Worm (Caenorhabditis elegans) whole organism, L2 larva: ENCODE measurements around the gene K08E5.1.

Experiments
- C34F6.9 ChIP-seq: fragments of 150-350 bp; optimal IDR thresholded peaks from 2 replicates; lab custom pipeline; 2014; ENCODE audit warnings: missing biosample characterization, missing genetic modification characterization
- F13H6.1 ChIP-seq: sonication (generic microtip); optimal IDR thresholded peaks from 2 replicates; lab custom pipeline; 2016; ENCODE audit warnings: missing genetic modification characterization, missing compliant biosample characterization
- Y55F3AM.14 ChIP-seq: fragments of 200-800 bp; sonication (Bioruptor generic); optimal IDR thresholded peaks from 2 replicates; lab custom pipeline; 2018; ENCODE audit warnings: mild to moderate bottlenecking, missing genetic modification characterization, missing compliant biosample characterization
- ZK546.5 ChIP-seq: sonication (generic microtip); optimal IDR thresholded peaks from 2 replicates; lab custom pipeline; 2017; ENCODE audit warnings: missing biosample characterization, missing genetic modification characterization
- alr-1 ChIP-seq: fragments of 150-350 bp; optimal IDR thresholded peaks from 2 replicates; lab custom pipeline; 2014; ENCODE audit warnings: missing biosample characterization, missing genetic modification characterization
- blmp-1 ChIP-seq: sonication (generic microtip); optimal IDR thresholded peaks from 2 replicates; lab custom pipeline; 2017; ENCODE audit warnings: missing genetic modification characterization, mild to moderate bottlenecking, missing compliant biosample characterization, antibody characterized with exemption, moderate library complexity; ENCODE audit not compliant: insufficient read depth
- ceh-82 ChIP-seq: fragments of 150-350 bp; optimal IDR thresholded peaks from 2 replicates; lab custom pipeline; 2014; ENCODE audit warnings: missing biosample characterization, missing genetic modification characterization
- crh-2 ChIP-seq: sonication (generic microtip); optimal IDR thresholded peaks from 2 replicates; lab custom pipeline; 2017; ENCODE audit warnings: missing biosample characterization, missing genetic modification characterization
- dmd-4 ChIP-seq: sonication (generic microtip); optimal IDR thresholded peaks from 2 replicates; lab custom pipeline; 2017; ENCODE audit warnings: missing biosample characterization, missing genetic modification characterization
- egl-27 ChIP-seq: sonication (generic microtip); optimal IDR thresholded peaks from 3 replicates; lab custom pipeline; 2017; ENCODE audit warnings: missing biosample characterization, missing genetic modification reagents, missing genetic modification characterization
- elt-3 ChIP-seq: sonication (generic microtip); optimal IDR thresholded peaks from 2 replicates; lab custom pipeline; 2017; ENCODE audit warnings: missing biosample characterization, missing genetic modification characterization
- fos-1 ChIP-seq: fragments of 150-350 bp; optimal IDR thresholded peaks from 2 replicates; lab custom pipeline; 2014; ENCODE audit warnings: missing biosample characterization, missing genetic modification characterization
- gmeb-1 ChIP-seq: fragments of 150-350 bp; optimal IDR thresholded peaks from 2 replicates; lab custom pipeline; 2014; ENCODE audit warnings: missing biosample characterization, missing genetic modification characterization
- lin-13 ChIP-seq: fragments of 150-350 bp; optimal IDR thresholded peaks from 2 replicates; lab custom pipeline; 2014; ENCODE audit warnings: missing biosample characterization, missing genetic modification reagents, missing genetic modification characterization
- lsy-2 ChIP-seq, 2 experiments: fragments of 150-350 bp in 1 of 2; sonication (generic microtip) in 1 of 2; optimal IDR thresholded peaks; 2 replicates each; lab custom pipeline; 2014 to 2017; ENCODE audit warnings: missing biosample characterization in 2 of 2, missing genetic modification characterization in 2 of 2
- mab-5 ChIP-seq: fragments of 150-350 bp; optimal IDR thresholded peaks from 2 replicates; lab custom pipeline; 2014; ENCODE audit warnings: missing biosample characterization, missing genetic modification characterization
- mbf-1 ChIP-seq: sonication (generic microtip); optimal IDR thresholded peaks from 2 replicates; lab custom pipeline; 2017; ENCODE audit warnings: missing biosample characterization, missing genetic modification characterization
- mdl-1 ChIP-seq, 2 experiments: fragments of 150-350 bp in 1 of 2; sonication (generic microtip) in 1 of 2; optimal IDR thresholded peaks; 2 replicates each; lab custom pipeline; 2017; ENCODE audit warnings: missing biosample characterization in 2 of 2, missing genetic modification characterization in 2 of 2
- nhr-129 ChIP-seq: fragments of 150-350 bp; optimal IDR thresholded peaks from 2 replicates; lab custom pipeline; 2014; ENCODE audit warnings: missing biosample characterization, missing genetic modification characterization
- nhr-21 ChIP-seq: fragments of 150-350 bp; optimal IDR thresholded peaks from 2 replicates; lab custom pipeline; 2014; ENCODE audit warnings: missing biosample characterization, missing genetic modification characterization
- nhr-23 ChIP-seq: fragments of 150-350 bp; optimal IDR thresholded peaks from 2 replicates; lab custom pipeline; 2014; ENCODE audit warnings: missing biosample characterization, missing genetic modification reagents, missing genetic modification characterization
- nhr-25 ChIP-seq: fragments of 150-350 bp; sonication (generic microtip); optimal IDR thresholded peaks from 3 replicates; lab custom pipeline; 2014; ENCODE audit warnings: missing biosample characterization, missing genetic modification characterization
- nhr-6 ChIP-seq: fragments of 150-350 bp; optimal IDR thresholded peaks from 2 replicates; lab custom pipeline; 2014; ENCODE audit warnings: missing biosample characterization, missing genetic modification characterization
- sma-3 ChIP-seq: sonication (generic microtip); optimal IDR thresholded peaks from 2 replicates; lab custom pipeline; 2016; ENCODE audit warnings: missing genetic modification reagents, missing genetic modification characterization, missing compliant biosample characterization
- sma-9 ChIP-seq, 2 experiments: fragments of 150-350 bp in 1 of 2; sonication (generic microtip) in 1 of 2; optimal IDR thresholded peaks; 2 replicates each; lab custom pipeline; 2014 to 2016; ENCODE audit warnings: missing genetic modification characterization in 2 of 2, mild to moderate bottlenecking in 1 of 2, missing biosample characterization in 1 of 2, missing compliant biosample characterization in 1 of 2, missing genetic modification reagents in 1 of 2, moderate library complexity in 1 of 2
- snpc-4 ChIP-seq: fragments of 150-350 bp; optimal IDR thresholded peaks from 2 replicates; lab custom pipeline; 2014; ENCODE audit warnings: missing biosample characterization, missing genetic modification characterization
- unc-39 ChIP-seq: fragments of 150-350 bp; optimal IDR thresholded peaks from 2 replicates; lab custom pipeline; 2014; ENCODE audit warnings: missing biosample characterization, missing genetic modification characterization
- unc-55 ChIP-seq: fragments of 150-350 bp; sonication (generic microtip); optimal IDR thresholded peaks from 3 replicates; lab custom pipeline; 2014; ENCODE audit warnings: missing biosample characterization, missing genetic modification reagents, missing genetic modification characterization
- zag-1 ChIP-seq: fragments of 150-350 bp; optimal IDR thresholded peaks from 2 replicates; lab custom pipeline; 2014; ENCODE audit warnings: missing biosample characterization, missing genetic modification characterization
- ztf-1 ChIP-seq: fragments of 200-800 bp; sonication (Bioruptor generic); conservative IDR thresholded peaks from 2 replicates; pipeline ENCODE4 v1.3.6; 2022; ENCODE audit warnings: missing genetic modification characterization, missing compliant biosample characterization
- ztf-11 ChIP-seq: sonication (generic microtip); optimal IDR thresholded peaks from 2 replicates; lab custom pipeline; 2017; ENCODE audit warnings: missing biosample characterization, missing genetic modification characterization

Gene K08E5.1

DNA sequence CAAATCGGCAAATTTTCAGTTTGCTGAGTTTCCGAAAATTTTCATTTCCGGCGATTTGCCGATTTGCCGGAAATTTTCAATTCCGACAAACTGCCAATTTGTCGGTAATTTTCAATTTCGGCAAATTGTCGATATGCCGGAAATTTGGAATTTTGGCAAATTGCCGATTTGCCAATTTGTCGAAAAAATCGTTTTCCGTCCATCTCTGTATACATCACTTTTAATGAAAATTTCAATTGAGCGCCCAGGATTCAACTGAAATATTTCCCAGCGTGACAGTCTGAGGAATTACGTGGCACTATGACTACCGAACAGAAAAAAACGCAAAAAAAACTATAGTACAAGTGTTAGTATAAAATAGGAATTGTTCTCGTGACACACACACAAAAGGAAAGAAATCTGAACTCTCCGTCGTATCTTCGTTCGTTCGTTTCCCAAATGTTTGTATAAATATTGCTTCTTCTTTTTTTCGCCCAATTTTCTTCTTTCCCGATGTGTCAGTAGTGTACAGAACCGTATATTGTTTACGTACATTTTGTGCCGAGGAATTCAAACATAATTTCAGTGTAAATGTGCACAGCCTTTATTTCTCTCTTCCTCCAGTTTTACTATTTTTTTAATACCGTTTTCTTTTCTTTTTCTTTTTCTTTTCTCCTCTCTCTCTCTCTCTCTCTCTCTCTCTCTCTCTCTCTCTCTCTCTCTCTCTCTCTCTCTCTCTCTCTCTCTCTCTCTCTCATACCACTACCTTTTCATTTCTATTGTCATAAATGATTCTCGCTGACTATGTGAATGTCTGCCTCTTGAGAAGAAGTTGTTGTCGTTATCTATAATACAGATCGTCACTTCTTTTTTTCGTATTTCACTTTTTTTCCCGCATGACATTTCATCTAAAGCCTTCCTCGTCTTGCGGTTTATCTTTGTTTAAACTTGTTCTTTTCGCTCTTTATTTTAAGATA, 13.8 kb downstream of the K08E5.1 start:
- TF ChIP-seq dmd-4 (tag; lab: Kevin White, UChicago) (no peak), ztf-1 (GFP tag; lab: Robert Waterston, UW) (no peak), nhr-21 (tag; lab: Kevin White, UChicago) (no peak), F13H6.1 (tag; lab: Kevin White, UChicago) (no peak), elt-3 (no peak), snpc-4 (tag; lab: Kevin White, UChicago) (no peak), mdl-1 (tag; optimal IDR thresholded peaks at IDR 0.05; lab: Kevin White, UChicago) (no peak), nhr-129 (tag; lab: Kevin White, UChicago) (no peak), gmeb-1 (tag; lab: Kevin White, UChicago) (peak; percentile 43), blmp-1 (tag; lab: Kevin White, UChicago) (peak; percentile 45), crh-2 (tag; lab: Kevin White, UChicago) (peak; percentile 8), Y55F3AM.14 (GFP tag; lab: Kevin White, UChicago) (peak; percentile 20), fos-1 (peak; percentile 46), ceh-82 (tag; lab: Kevin White, UChicago) (no peak), C34F6.9 (tag; lab: Kevin White, UChicago) (no peak), lin-13 (GFP tag; lab: Kevin White, UChicago) (no peak), nhr-25 (tag; lab: Kevin White, UChicago) (peak; percentile 42), sma-9 (GFP tag; optimal IDR thresholded peaks at IDR 0.05; lab: Kevin White, UChicago) (no peak), sma-9 (tag; optimal IDR thresholded peaks at IDR 0.05; lab: Kevin White, UChicago) (no peak), mbf-1 (tag; lab: Kevin White, UChicago) (no peak), egl-27 (peak; percentile 7), nhr-23 (tag; lab: Kevin White, UChicago) (no peak), lsy-2 (tag; optimal IDR thresholded peaks at IDR 0.05; lab: Kevin White, UChicago) (peak in 1 of 2 experiments; percentile 25), unc-55 (GFP tag; lab: Kevin White, UChicago) (no peak), ztf-11 (tag; lab: Kevin White, UChicago) (no peak)

DNA sequence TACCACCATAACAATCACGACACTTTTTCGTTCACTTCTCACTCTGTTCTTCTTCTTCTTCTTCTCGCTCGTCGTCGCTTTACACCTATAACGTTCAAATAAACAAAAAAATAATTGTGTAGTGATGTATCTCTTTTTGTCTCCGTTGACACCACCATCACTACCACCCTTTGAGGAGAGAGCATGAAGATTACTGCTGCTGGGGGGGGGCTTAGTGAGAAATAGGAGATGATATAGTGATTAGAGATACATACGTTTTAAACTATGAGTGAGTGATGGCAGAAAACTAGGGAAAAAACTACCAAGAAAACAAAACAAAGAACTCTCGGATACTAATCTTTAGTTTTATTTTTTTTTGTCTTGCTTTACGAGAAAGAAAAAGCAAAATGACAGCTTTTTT, 20.2 kb downstream of the K08E5.1 start:
- TF ChIP-seq lsy-2 (tag; optimal IDR thresholded peaks at IDR 0.05; lab: Kevin White, UChicago) (peak in 1 of 2 experiments; percentile 34), unc-55 (GFP tag; lab: Kevin White, UChicago) (peak; percentile 26), mab-5 (no peak), nhr-129 (tag; lab: Kevin White, UChicago) (peak; percentile 19), zag-1 (tag; lab: Kevin White, UChicago) (no peak), unc-39 (no peak), sma-9 (GFP tag; optimal IDR thresholded peaks at IDR 0.05; lab: Kevin White, UChicago) (peak; percentile 35), sma-9 (tag; optimal IDR thresholded peaks at IDR 0.05; lab: Kevin White, UChicago) (no peak), nhr-23 (tag; lab: Kevin White, UChicago) (no peak), mdl-1 (tag; optimal IDR thresholded peaks at IDR 0.05; lab: Kevin White, UChicago) (no peak), ceh-82 (tag; lab: Kevin White, UChicago) (no peak)

DNA sequence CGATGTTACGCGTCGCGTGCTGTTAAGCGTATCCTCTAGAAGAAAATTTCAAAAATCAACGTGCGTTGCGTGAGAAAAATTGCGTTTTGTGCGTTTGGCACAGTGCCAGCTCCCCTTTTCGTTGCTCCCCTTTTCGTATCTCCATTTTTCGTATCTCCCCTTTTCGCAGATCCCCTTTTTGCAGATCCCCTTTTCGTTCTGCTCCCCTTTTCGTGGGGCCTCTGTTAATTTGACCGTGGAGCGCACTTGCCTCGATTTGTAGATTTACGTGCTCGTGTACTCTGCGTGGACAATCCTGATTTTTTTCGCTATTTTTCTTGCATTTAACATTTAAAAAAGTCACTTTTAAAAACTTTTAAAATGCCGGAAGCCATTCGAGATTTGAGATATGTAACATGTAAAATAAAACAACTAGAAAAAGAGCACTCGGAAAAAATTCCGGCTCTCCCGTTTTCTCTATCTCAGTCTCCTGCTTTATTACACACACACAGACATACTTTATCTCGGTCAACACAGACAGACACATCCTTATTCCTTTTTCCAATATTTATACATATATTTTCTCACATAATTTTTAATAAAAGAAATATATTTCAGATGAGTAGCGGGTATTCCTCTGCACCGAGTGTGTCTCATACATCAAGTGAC, 22.9 kb downstream of the K08E5.1 start, which contains the start of gene ttll-4:
TSS of gene ttll-4 (plus strand) at position 598 of the 648 bp plus-strand sequence.
- TF ChIP-seq crh-2 (tag; lab: Kevin White, UChicago) = no peak
- peak; percentile 23 for TF ChIP-seq sma-9 (GFP tag; optimal IDR thresholded peaks at IDR 0.05; lab: Kevin White, UChicago)
- TF ChIP-seq sma-9 (tag; optimal IDR thresholded peaks at IDR 0.05; lab: Kevin White, UChicago) = no peak
- no peak for TF ChIP-seq ZK546.5
- TF ChIP-seq F13H6.1 (tag; lab: Kevin White, UChicago) = peak; percentile 49
- peak; percentile 53 for TF ChIP-seq lin-13 (GFP tag; lab: Kevin White, UChicago)
- TF ChIP-seq unc-55 (GFP tag; lab: Kevin White, UChicago) = peak; percentile 44
- no peak for TF ChIP-seq nhr-6 (tag; lab: Kevin White, UChicago)
- TF ChIP-seq Y55F3AM.14 (GFP tag; lab: Kevin White, UChicago) = no peak
- peak; percentile 14 for TF ChIP-seq nhr-129 (tag; lab: Kevin White, UChicago)
- peak; percentile 50 to 59 for TF ChIP-seq lsy-2 (tag; optimal IDR thresholded peaks at IDR 0.05; lab: Kevin White, UChicago)
- no peak for TF ChIP-seq elt-3
- peak; percentile 55 for TF ChIP-seq C34F6.9 (tag; lab: Kevin White, UChicago)
- TF ChIP-seq sma-3 (GFP tag; lab: Kevin White, UChicago) = peak; percentile 1
- TF ChIP-seq zag-1 (tag; lab: Kevin White, UChicago) = peak; percentile 1
- TF ChIP-seq alr-1 (tag; lab: Kevin White, UChicago) = no peak
- TF ChIP-seq, all 48 proteins: peak for 9
